Worm (Caenorhabditis elegans) whole organism, dauer: ENCODE data around the gene F10E9.10.
"Not testable (repeated sequence)": the region's sequence is repeated elsewhere in the genome, so short reads cannot be mapped to it uniquely, and the experiment has no call there.

Source experiments
- unc-62 ChIP-seq: sonication (generic microtip); optimal IDR thresholded peaks from 2 replicates; lab custom pipeline; 2017; ENCODE audit warnings: missing biosample characterization, missing genetic modification reagents, missing genetic modification characterization

F10E9.10 gene

ce11 chrIII:8320183-8320582 lies at the start of gene F10E9.10:
F10E9.10 (minus strand) TSS chrIII:8320283.
- no peak for TF ChIP-seq unc-62 (GFP tag; lab: Kevin White, UChicago)

- no peak for TF ChIP-seq unc-62 (GFP tag; lab: Kevin White, UChicago)
Observed at ce11 chrIII:8369172-8369571, 49.1 kb upstream of the F10E9.10 start.

ce11 chrIII:8368619-8369018 lies 48.5 kb upstream of the F10E9.10 start, which contains the start of gene R05D3.9:
R05D3.9 (minus strand) TSS chrIII:8368719.
- no peak for TF ChIP-seq unc-62 (GFP tag; lab: Kevin White, UChicago)

- TF ChIP-seq unc-62 (GFP tag; lab: Kevin White, UChicago) = no peak
Observed at ce11 chrIII:8363253-8364061, 43.4 kb upstream of the F10E9.10 start, which contains the start of gene R05D3.3. R05D3.3 (plus strand) TSS chrIII:8364011.

- no peak for TF ChIP-seq unc-62 (GFP tag; lab: Kevin White, UChicago)
Observed at ce11 chrIII:8358213-8358672, 38.2 kb upstream of the F10E9.10 start, which contains the start of the genes R05D3.8 and rfp-1. R05D3.8 (minus strand) TSS chrIII:8358327. rfp-1 (plus strand) TSS chrIII:8358622.

- TF ChIP-seq unc-62 (GFP tag; lab: Kevin White, UChicago) = no peak
Observed at ce11 chrIII:8356407-8356881, 36.4 kb upstream of the F10E9.10 start.

- no peak for TF ChIP-seq unc-62 (GFP tag; lab: Kevin White, UChicago)
Observed at ce11 chrIII:8355462-8355815, 35.4 kb upstream of the F10E9.10 start.

ce11 chrIII:8354644-8355461 lies 34.8 kb upstream of the F10E9.10 start, which contains the start of gene unc-116:
unc-116 (minus strand) TSS chrIII:8355174.
- TF ChIP-seq unc-62 (GFP tag; lab: Kevin White, UChicago) = no peak

- not testable (repeated sequence) for TF ChIP-seq unc-62 (GFP tag; lab: Kevin White, UChicago)
Observed at ce11 chrIII:8347822-8348221, 27.7 kb upstream of the F10E9.10 start, which contains the start of gene clc-29. clc-29 (minus strand) TSS chrIII:8347922.

- TF ChIP-seq unc-62 (GFP tag; lab: Kevin White, UChicago) = not testable (repeated sequence)
Observed at ce11 chrIII:8344283-8344682, 24.2 kb upstream of the F10E9.10 start, which contains the start of gene ZC262.7. ZC262.7 (minus strand) TSS chrIII:8344336.

- not testable (repeated sequence) for TF ChIP-seq unc-62 (GFP tag; lab: Kevin White, UChicago)
Observed at ce11 chrIII:8339372-8339771, 19.3 kb upstream of the F10E9.10 start, which contains the start of gene clc-28. clc-28 (minus strand) TSS chrIII:8339472.

ce11 chrIII:8334432-8334831 lies 14.3 kb upstream of the F10E9.10 start, which contains the start of gene ZC262.4:
ZC262.4 (minus strand) TSS chrIII:8334532.
- no peak for TF ChIP-seq unc-62 (GFP tag; lab: Kevin White, UChicago)

ce11 chrIII:8331779-8332178 lies 11.7 kb upstream of the F10E9.10 start, which contains the start of the genes mrps-18A and ZC262.2:
mrps-18A (minus strand) TSS chrIII:8331919.
ZC262.2 (plus strand) TSS chrIII:8332062.
- no peak for TF ChIP-seq unc-62 (GFP tag; lab: Kevin White, UChicago)

- no peak for TF ChIP-seq unc-62 (GFP tag; lab: Kevin White, UChicago)
Observed at ce11 chrIII:8331211-8331610, 11.1 kb upstream of the F10E9.10 start, which contains the start of gene iglr-2. iglr-2 (minus strand) TSS chrIII:8331311.
